Worm (Caenorhabditis elegans) whole organism, late embryonic: ENCODE measurements around the gene K02B7.3.
A peak's percentile ranks its signal among the peaks of the same experiment; 100 is the strongest.

ENCODE experiments used
- C08G9.2 ChIP-seq: sonication (generic microtip); optimal IDR thresholded peaks from 2 replicates; lab custom pipeline; 2016; ENCODE audit warnings: mild to moderate bottlenecking, missing genetic modification characterization, moderate library complexity, missing compliant biosample characterization
- C38D4.7 ChIP-seq: fragments of 200-800 bp; sonication (Bioruptor generic); optimal IDR thresholded peaks from 2 replicates; lab custom pipeline; 2018; ENCODE audit warnings: mild to moderate bottlenecking, missing genetic modification characterization, moderate library complexity, missing compliant biosample characterization
- F13H6.1 ChIP-seq: sonication (generic microtip); optimal IDR thresholded peaks from 2 replicates; lab custom pipeline; 2016; ENCODE audit warnings: missing genetic modification characterization, missing compliant biosample characterization
- K02D7.2 ChIP-seq: sonication (generic microtip); optimal IDR thresholded peaks from 2 replicates; lab custom pipeline; 2017; ENCODE audit warnings: mild to moderate bottlenecking, missing genetic modification characterization, missing compliant biosample characterization
- ama-1 ChIP-seq: fragments of 150-350 bp; optimal IDR thresholded peaks from 2 replicates; lab custom pipeline; 2014
- ceh-19 ChIP-seq: fragments of 200-800 bp; sonication (Bioruptor generic); optimal IDR thresholded peaks from 2 replicates; lab custom pipeline; 2018; ENCODE audit warnings: mild to moderate bottlenecking, missing genetic modification characterization, missing compliant biosample characterization
- ceh-2 ChIP-seq: sonication (generic microtip); optimal IDR thresholded peaks from 2 replicates; lab custom pipeline; 2016; ENCODE audit warnings: missing genotype, missing genetic modification characterization, missing compliant biosample characterization
- ceh-24 ChIP-seq: sonication (generic microtip); optimal IDR thresholded peaks from 2 replicates; lab custom pipeline; 2016; ENCODE audit warnings: mild to moderate bottlenecking, missing genetic modification characterization, missing compliant biosample characterization
- ceh-30 ChIP-seq: fragments of 150-350 bp; optimal IDR thresholded peaks from 2 replicates; lab custom pipeline; 2014; ENCODE audit warnings: missing biosample characterization, missing genetic modification characterization
- ceh-34 ChIP-seq: sonication (generic microtip); optimal IDR thresholded peaks from 2 replicates; lab custom pipeline; 2016; ENCODE audit warnings: mild to moderate bottlenecking, missing genetic modification characterization, missing compliant biosample characterization
- ceh-9 ChIP-seq: sonication (generic microtip); optimal IDR thresholded peaks from 2 replicates; lab custom pipeline; 2016; ENCODE audit warnings: mild to moderate bottlenecking, missing genetic modification characterization, inconsistent platforms, missing compliant biosample characterization
- che-1 ChIP-seq: sonication (generic microtip); optimal IDR thresholded peaks from 2 replicates; lab custom pipeline; 2016; ENCODE audit warnings: mild to moderate bottlenecking, missing genetic modification characterization, missing compliant biosample characterization
- dmd-4 ChIP-seq: sonication (generic microtip); optimal IDR thresholded peaks from 2 replicates; lab custom pipeline; 2016; ENCODE audit warnings: borderline replicate concordance, missing genetic modification characterization, missing compliant biosample characterization
- elt-2 ChIP-seq: sonication (generic microtip); optimal IDR thresholded peaks from 2 replicates; lab custom pipeline; 2016; ENCODE audit warnings: missing genetic modification reagents, missing genetic modification characterization, missing compliant biosample characterization
- ets-4 ChIP-seq: sonication (generic microtip); optimal IDR thresholded peaks from 2 replicates; lab custom pipeline; 2016; ENCODE audit warnings: missing genetic modification characterization, missing compliant biosample characterization
- fkh-10 ChIP-seq: fragments of 150-350 bp; optimal IDR thresholded peaks from 2 replicates; lab custom pipeline; 2014; ENCODE audit warnings: missing biosample characterization, missing genetic modification reagents, missing genetic modification characterization
- fkh-6 ChIP-seq: sonication (generic microtip); optimal IDR thresholded peaks from 2 replicates; lab custom pipeline; 2016; ENCODE audit warnings: missing genetic modification characterization, missing compliant biosample characterization
- gmeb-2 ChIP-seq: sonication (generic microtip); optimal IDR thresholded peaks from 2 replicates; lab custom pipeline; 2016; ENCODE audit warnings: missing genetic modification characterization, inconsistent platforms, missing compliant biosample characterization
- hlh-13 ChIP-seq: fragments of 200-800 bp; sonication (Bioruptor generic); optimal IDR thresholded peaks from 2 replicates; lab custom pipeline; 2018; ENCODE audit warnings: mild to moderate bottlenecking, missing genetic modification characterization, missing compliant biosample characterization
- hlh-15 ChIP-seq: sonication (generic microtip); optimal IDR thresholded peaks from 2 replicates; lab custom pipeline; 2016; ENCODE audit warnings: missing genetic modification characterization, missing compliant biosample characterization
- hlh-8 ChIP-seq: sonication (generic microtip); optimal IDR thresholded peaks from 2 replicates; lab custom pipeline; 2016; ENCODE audit warnings: missing genotype, missing genetic modification characterization, missing compliant biosample characterization
- madf-2 ChIP-seq: sonication (generic microtip); optimal IDR thresholded peaks from 2 replicates; lab custom pipeline; 2017; ENCODE audit warnings: missing genetic modification characterization, missing compliant biosample characterization
- mec-3 ChIP-seq: sonication (generic microtip); optimal IDR thresholded peaks from 2 replicates; lab custom pipeline; 2016; ENCODE audit warnings: borderline replicate concordance, missing genetic modification characterization, missing compliant biosample characterization
- nhr-11 ChIP-seq: fragments of 150-350 bp; optimal IDR thresholded peaks from 2 replicates; lab custom pipeline; 2014; ENCODE audit warnings: missing biosample characterization, missing genetic modification characterization
- nhr-232 ChIP-seq: sonication (generic microtip); optimal IDR thresholded peaks from 2 replicates; lab custom pipeline; 2016; ENCODE audit warnings: missing genetic modification characterization, missing compliant biosample characterization
- odd-2 ChIP-seq: sonication (generic microtip); optimal IDR thresholded peaks from 2 replicates; lab custom pipeline; 2017; ENCODE audit warnings: antibody characterized with exemption, mild to moderate bottlenecking, missing genetic modification characterization, missing compliant biosample characterization
- pag-3 ChIP-seq: sonication (generic microtip); optimal IDR thresholded peaks from 2 replicates; lab custom pipeline; 2016; ENCODE audit warnings: missing compliant biosample characterization, missing genetic modification characterization, borderline replicate concordance
- pat-9 ChIP-seq: fragments of 200-800 bp; sonication (Bioruptor generic); optimal IDR thresholded peaks from 2 replicates; lab custom pipeline; 2018; ENCODE audit warnings: mild to moderate bottlenecking, missing genetic modification characterization, moderate library complexity, missing compliant biosample characterization
- pax-1 ChIP-seq: fragments of 150-350 bp; optimal IDR thresholded peaks from 2 replicates; lab custom pipeline; 2014; ENCODE audit warnings: missing biosample characterization, missing genetic modification characterization
- pha-2 ChIP-seq: sonication (generic microtip); optimal IDR thresholded peaks from 2 replicates; lab custom pipeline; 2017; ENCODE audit warnings: mild to moderate bottlenecking, missing genetic modification characterization, missing compliant biosample characterization
- pha-4 ChIP-seq: fragments of 150-350 bp; optimal IDR thresholded peaks from 2 replicates; lab custom pipeline; 2018; ENCODE audit warnings: missing biosample characterization, missing genetic modification reagents, missing genetic modification characterization
- ref-2 ChIP-seq: sonication (generic microtip); optimal IDR thresholded peaks from 2 replicates; lab custom pipeline; 2016; ENCODE audit warnings: missing genetic modification characterization, missing compliant biosample characterization
- rnt-1 ChIP-seq: sonication (generic microtip); optimal IDR thresholded peaks from 2 replicates; lab custom pipeline; 2016; ENCODE audit warnings: missing genetic modification characterization, missing compliant biosample characterization
- sdc-2 ChIP-seq: sonication (generic microtip); optimal IDR thresholded peaks from 2 replicates; lab custom pipeline; 2016; ENCODE audit warnings: missing genotype, missing genetic modification characterization, missing compliant biosample characterization
- sox-4 ChIP-seq: sonication (generic microtip); optimal IDR thresholded peaks from 2 replicates; lab custom pipeline; 2017; ENCODE audit warnings: mild to moderate bottlenecking, missing genetic modification characterization, inconsistent platforms, missing compliant biosample characterization
- unc-42 ChIP-seq: sonication (generic microtip); optimal IDR thresholded peaks from 2 replicates; lab custom pipeline; 2016; ENCODE audit warnings: missing genotype, missing genetic modification characterization, missing compliant biosample characterization
- unc-55 ChIP-seq: sonication (generic microtip); optimal IDR thresholded peaks from 2 replicates; lab custom pipeline; 2017; ENCODE audit warnings: missing biosample characterization, missing genetic modification reagents, missing genetic modification characterization

The K02B7.3 gene

ce11 chrII:14705956-14706355 lies 10.9 kb upstream of the K02B7.3 start:
- peak; percentile 5 for TF ChIP-seq unc-55 (GFP tag; lab: Kevin White, UChicago)
- no peak for TF ChIP-seq pat-9

ce11 chrII:14705215-14705614 lies 10.1 kb upstream of the K02B7.3 start, which contains the start of gene C09F9.2:
TSS of gene C09F9.2 (plus strand) at chrII:14705515.
- TF ChIP-seq pag-3 (tag; lab: Kevin White, UChicago), result no peak
- TF ChIP-seq sdc-2 (tag; lab: Kevin White, UChicago), result no peak
- TF ChIP-seq che-1 (tag; lab: Kevin White, UChicago), result no peak
- no peak for TF ChIP-seq ref-2 (tag; lab: Kevin White, UChicago)
- no peak for TF ChIP-seq pha-4 (tag; lab: Kevin White, UChicago)
- no peak for TF ChIP-seq nhr-11 (tag; lab: Kevin White, UChicago)
- no peak for TF ChIP-seq rnt-1 (tag; lab: Kevin White, UChicago)
- TF ChIP-seq sox-4 (tag; lab: Kevin White, UChicago), result no peak
- no peak for TF ChIP-seq fkh-6 (tag; lab: Kevin White, UChicago)
- no peak for TF ChIP-seq K02D7.2
- TF ChIP-seq fkh-10 (GFP tag; lab: Kevin White, UChicago), result no peak
- no peak for TF ChIP-seq hlh-15 (tag; lab: Kevin White, UChicago)
- no peak for TF ChIP-seq F13H6.1 (tag; lab: Kevin White, UChicago)
- no peak for TF ChIP-seq madf-2 (tag; lab: Kevin White, UChicago)
- TF ChIP-seq ets-4, result no peak
- no peak for TF ChIP-seq hlh-13 (GFP tag; lab: Kevin White, UChicago)
- no peak for TF ChIP-seq ceh-9
- no peak for TF ChIP-seq ceh-24 (tag; lab: Kevin White, UChicago)

- no peak for TF ChIP-seq C38D4.7 (GFP tag; lab: Kevin White, UChicago)
- TF ChIP-seq ceh-19 (GFP tag; lab: Kevin White, UChicago), result no peak
- no peak for TF ChIP-seq ama-1 (lab: Kevin White, UChicago)
- no peak for TF ChIP-seq nhr-232 (tag; lab: Kevin White, UChicago)
- TF ChIP-seq unc-42, result no peak
- no peak for TF ChIP-seq gmeb-2
- TF ChIP-seq dmd-4 (tag; lab: Kevin White, UChicago), result no peak
- TF ChIP-seq pha-2 (tag; lab: Kevin White, UChicago), result no peak
- no peak for TF ChIP-seq C08G9.2 (tag; lab: Kevin White, UChicago)
- no peak for TF ChIP-seq pax-1 (tag; lab: Kevin White, UChicago)
- no peak for TF ChIP-seq odd-2 (tag; lab: Kevin White, UChicago)
- no peak for TF ChIP-seq ceh-2 (tag; lab: Kevin White, UChicago)
- TF ChIP-seq ceh-24 (tag; lab: Kevin White, UChicago), result no peak
These were observed 9.1 kb upstream of the K02B7.3 start for ce11 chrII:14704204-14704603.

ce11 chrII:14703232-14703926 lies 8.3 kb upstream of the K02B7.3 start:
- TF ChIP-seq fkh-6 (tag; lab: Kevin White, UChicago) (no peak), pax-1 (tag; lab: Kevin White, UChicago) (no peak), nhr-232 (tag; lab: Kevin White, UChicago) (no peak), hlh-8 (tag; lab: Kevin White, UChicago) (no peak), ceh-34 (tag; lab: Kevin White, UChicago) (no peak)
- TF ChIP-seq, all 69 proteins: peak for 0

ce11 chrII:14701581-14701980 lies 6.5 kb upstream of the K02B7.3 start:
- no peak for TF ChIP-seq elt-2
- TF ChIP-seq ceh-30 (tag; lab: Kevin White, UChicago), result no peak
- no peak for TF ChIP-seq fkh-10 (GFP tag; lab: Kevin White, UChicago)
- TF ChIP-seq ceh-34 (tag; lab: Kevin White, UChicago), result no peak
- TF ChIP-seq pha-2 (tag; lab: Kevin White, UChicago), result no peak
- TF ChIP-seq ama-1 (lab: Kevin White, UChicago), result no peak
- TF ChIP-seq mec-3, result no peak
